Worm (Caenorhabditis elegans): ENCODE data around the gene F23B12.7.

The F23B12.7 gene

DNA sequence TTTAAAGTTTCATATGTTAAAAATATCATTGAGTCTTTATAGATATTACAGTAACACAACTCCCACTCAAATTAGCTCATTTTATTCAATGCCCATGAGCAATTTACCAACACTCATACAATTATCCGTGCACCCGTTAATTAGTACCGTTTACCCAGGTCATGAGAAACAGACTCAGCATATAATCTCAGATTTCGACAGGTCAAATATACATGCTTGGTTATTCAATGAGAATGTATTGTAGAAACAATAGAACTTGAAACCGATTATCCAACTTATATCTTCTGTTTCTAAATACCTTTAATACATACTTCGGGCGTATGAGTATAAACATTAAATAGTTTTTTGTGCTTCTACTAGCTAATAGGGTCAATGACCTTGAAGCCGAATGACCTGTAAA is 13.3 kb upstream of the F23B12.7 start:
- TF ChIP-seq tra-1 (GFP tag; IDR thresholded peaks at IDR 0.05) = no peak
- no peak for TF ChIP-seq zfp-2 (tag; optimal IDR thresholded peaks at IDR 0.05)
- TF ChIP-seq unc-130 (GFP tag; optimal IDR thresholded peaks at IDR 0.05) = no peak
- no peak for TF ChIP-seq F26F4.8 (GFP tag; conservative IDR thresholded peaks at IDR 0.05)
- no peak for TF ChIP-seq ceh-28 (tag; optimal IDR thresholded peaks at IDR 0.05)
- no peak for TF ChIP-seq attf-4 (tag; optimal IDR thresholded peaks at IDR 0.05)
- no peak for TF ChIP-seq dve-1 (tag; optimal IDR thresholded peaks at IDR 0.05; ENCODE audit: insufficient read depth)
- no peak for TF ChIP-seq ceh-20 (GFP tag; IDR thresholded peaks at IDR 0.05)
- no peak for TF ChIP-seq lin-38 (GFP tag; IDR thresholded peaks at IDR 0.05)
- no peak for TF ChIP-seq lin-29 (GFP tag; IDR thresholded peaks at IDR 0.05)
- no peak for TF ChIP-seq fos-1 (tag; optimal IDR thresholded peaks at IDR 0.05)
- TF ChIP-seq daf-19 (GFP tag; conservative IDR thresholded peaks at IDR 0.05) = no peak
- no peak for TF ChIP-seq snpc-4 (tag; optimal IDR thresholded peaks at IDR 0.05)
- TF ChIP-seq nhr-6 (tag; optimal IDR thresholded peaks at IDR 0.05) = no peak
- no peak for TF ChIP-seq ZK546.5 (tag; optimal IDR thresholded peaks at IDR 0.05)
- no peak for TF ChIP-seq ceh-44 (GFP tag; IDR thresholded peaks at IDR 0.05)

ce11 chrV:14437355-14437754 is 12.1 kb upstream of the F23B12.7 start:
- TF ChIP-seq aha-1 (tag) (peak; percentile 11), hlh-30 (tag; optimal IDR thresholded peaks at IDR 0.05; ENCODE audit: insufficient read depth) (no peak)

ce11 chrV:14438099-14438739 is 11.3 kb upstream of the F23B12.7 start:
- TF ChIP-seq unc-62 (GFP tag; optimal IDR thresholded peaks at IDR 0.05 in 1 of 2) (peak in 1 of 2 experiments; percentile 57), unc-62 (tag; optimal IDR thresholded peaks at IDR 0.05) (no peak), set-16 (GFP tag; IDR thresholded peaks at IDR 0.05) (no peak), egl-27 (tag; optimal IDR thresholded peaks at IDR 0.05) (no peak), daf-16 (GFP tag; optimal IDR thresholded peaks at IDR 0.05) (no peak), daf-16 (tag; optimal IDR thresholded peaks at IDR 0.05) (no peak), hmg-1.1 (GFP tag; IDR thresholded peaks at IDR 0.05) (no peak), aha-1 (tag) (peak; percentile 91), nhr-102 (tag; optimal IDR thresholded peaks at IDR 0.05) (no peak), mxl-3 (GFP tag; optimal IDR thresholded peaks at IDR 0.05) (no peak)

ce11 chrV:14439236-14439635 is 10.3 kb upstream of the F23B12.7 start:
- TF ChIP-seq aha-1 (tag) (peak; percentile 55), lin-1 (GFP tag; IDR thresholded peaks at IDR 0.05) (no peak), unc-62 (GFP tag; optimal IDR thresholded peaks at IDR 0.05 in 1 of 2) (peak in 1 of 2 experiments; percentile 97), unc-62 (tag; optimal IDR thresholded peaks at IDR 0.05) (no peak)

ce11 chrV:14440841-14441240 is 8.7 kb upstream of the F23B12.7 start, which contains the start of gene F23B12.4:
Gene F23B12.4, plus strand, starts transcription at chrV:14441141.
- TF ChIP-seq zip-11 (GFP tag; IDR thresholded peaks at IDR 0.05) (no peak), dve-1 (tag; optimal IDR thresholded peaks at IDR 0.05; ENCODE audit: insufficient read depth) (no peak), lin-13 (GFP tag; optimal IDR thresholded peaks at IDR 0.05) (no peak), nhr-237 (tag; optimal IDR thresholded peaks at IDR 0.05) (no peak), php-3 (GFP tag; IDR thresholded peaks at IDR 0.05) (no peak), ama-1 (optimal IDR thresholded peaks at IDR 0.05) (no peak), nhr-25 (tag; optimal IDR thresholded peaks at IDR 0.05; ENCODE audit: borderline replicate concordance, insufficient read depth) (no peak), nhr-6 (tag; optimal IDR thresholded peaks at IDR 0.05) (no peak), ceh-62 (tag; optimal IDR thresholded peaks at IDR 0.05) (no peak), nhr-42 (GFP tag; IDR thresholded peaks at IDR 0.05) (no peak), pqm-1 (tag; optimal IDR thresholded peaks at IDR 0.05) (no peak)

All from whole organism, L4 larva.